Worm (Caenorhabditis elegans): ENCODE data around the gene C16C4.18.

C16C4.18 gene

DNA sequence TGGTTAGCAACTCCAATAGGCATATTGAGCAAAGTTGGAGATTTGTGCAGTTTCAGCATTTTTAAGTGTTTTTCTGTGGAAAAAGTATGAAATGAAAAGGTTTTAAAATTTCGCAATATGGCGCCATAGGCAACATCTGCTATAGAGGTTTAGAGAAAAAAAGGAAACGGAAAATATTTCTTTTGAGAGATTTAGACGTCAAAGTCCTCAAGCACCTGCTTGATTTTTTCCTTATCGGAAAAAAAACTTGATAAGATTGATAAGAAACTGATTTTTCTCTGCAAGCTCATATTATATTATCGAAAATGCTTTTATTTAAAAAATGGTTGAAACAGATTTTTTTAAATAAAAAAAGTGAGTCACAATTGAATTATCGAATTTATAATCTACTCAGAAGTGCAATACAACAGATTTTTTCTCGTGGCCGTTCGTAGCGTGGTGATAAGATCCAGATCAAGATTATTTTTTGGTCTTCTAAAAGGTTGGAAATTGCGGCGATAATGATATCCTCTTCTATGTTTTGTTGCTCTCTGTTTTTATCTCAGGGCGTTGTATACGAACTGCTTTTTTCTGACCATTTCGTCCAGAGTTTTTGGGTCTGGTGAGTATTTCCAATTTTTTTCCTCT lies 41.1 kb downstream of the C16C4.18 start, which contains the start of gene fbxc-19 (continued):
- TF ChIP-seq gei-17 (GFP tag; optimal IDR thresholded peaks at IDR 0.05) = peak; percentile 14
- TF ChIP-seq him-1 (tag; optimal IDR thresholded peaks at IDR 0.05) = no peak
- TF ChIP-seq hlh-26 (GFP tag; conservative IDR thresholded peaks at IDR 0.05) = no peak
- no peak for TF ChIP-seq cebp-2 (GFP tag; IDR thresholded peaks at IDR 0.05)
- TF ChIP-seq pha-4 (tag; optimal IDR thresholded peaks at IDR 0.05) = peak; percentile 85
- no peak for TF ChIP-seq ccch-3 (GFP tag; optimal IDR thresholded peaks at IDR 0.05)
- no peak for TF ChIP-seq chd-7 (tag; optimal IDR thresholded peaks at IDR 0.05)
- TF ChIP-seq nfya-1 (tag; optimal IDR thresholded peaks at IDR 0.05; ENCODE audit: borderline replicate concordance, insufficient read depth) = no peak
- TF ChIP-seq F49E8.2 (tag; optimal IDR thresholded peaks at IDR 0.05; ENCODE audit: insufficient read depth) = no peak
- TF ChIP-seq tbp1 (GFP tag; optimal IDR thresholded peaks at IDR 0.05) = no peak
- no peak for TF ChIP-seq ztf-25 (GFP tag; IDR thresholded peaks at IDR 0.05)
- TF ChIP-seq madf-3 (GFP tag; IDR thresholded peaks at IDR 0.05) = no peak
- no peak for TF ChIP-seq ztf-18 (tag; optimal IDR thresholded peaks at IDR 0.05)
- no peak for TF ChIP-seq unc-62 (GFP tag; optimal IDR thresholded peaks at IDR 0.05)
- no peak for TF ChIP-seq rcor-1 (GFP tag; IDR thresholded peaks at IDR 0.05)
- no peak for TF ChIP-seq pbrm-1 (GFP tag; IDR thresholded peaks at IDR 0.05)
- TF ChIP-seq Y53G8AR.9 (GFP tag; conservative IDR thresholded peaks at IDR 0.05) = no peak
- TF ChIP-seq rec-8 (tag; optimal IDR thresholded peaks at IDR 0.05) = no peak
- TF ChIP-seq ztf-22 (GFP tag; optimal IDR thresholded peaks at IDR 0.05) = no peak
- TF ChIP-seq B0019.2 (GFP tag; conservative IDR thresholded peaks at IDR 0.05) = no peak
- no peak for TF ChIP-seq F52B5.7 (tag; optimal IDR thresholded peaks at IDR 0.05)
- no peak for TF ChIP-seq F22D6.2 (tag; optimal IDR thresholded peaks at IDR 0.05)
- no peak for TF ChIP-seq madf-10 (tag; optimal IDR thresholded peaks at IDR 0.05)
- no peak for TF ChIP-seq T07F8.4 (tag; optimal IDR thresholded peaks at IDR 0.05)

DNA sequence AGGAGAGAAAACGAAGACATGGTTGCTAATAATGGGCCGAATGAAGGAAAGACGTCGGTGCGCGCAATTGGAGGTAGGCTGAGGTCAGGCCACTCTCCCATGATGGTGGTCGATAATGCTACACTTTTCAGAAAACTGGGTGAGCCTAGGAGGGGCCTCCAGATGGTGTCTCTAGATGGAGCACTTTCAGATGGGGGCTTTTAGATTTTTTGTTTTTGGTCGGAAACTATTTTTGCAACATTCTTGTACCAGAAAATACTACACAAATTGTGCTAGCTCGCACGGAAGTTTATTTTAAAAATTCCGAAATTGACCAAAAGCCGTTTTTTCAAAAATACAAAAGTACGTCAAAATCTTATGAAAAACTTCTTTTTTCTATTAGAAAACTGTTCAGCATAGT lies 42.8 kb downstream of the C16C4.18 start, which contains the start of gene fbxb-10:
Gene fbxb-10 (minus strand): TSS at position 101 of the 400 bp plus-strand sequence.
- TF ChIP-seq F10E7.11 (tag; optimal IDR thresholded peaks at IDR 0.05) = no peak
- no peak for TF ChIP-seq atf-7 (tag; optimal IDR thresholded peaks at IDR 0.05)
- TF ChIP-seq ztf-22 (GFP tag; optimal IDR thresholded peaks at IDR 0.05) = no peak
- no peak for TF ChIP-seq repo-1 (tag; optimal IDR thresholded peaks at IDR 0.05)
- no peak for TF ChIP-seq dox-1 (GFP tag; IDR thresholded peaks at IDR 0.05)
- no peak for TF ChIP-seq B0336.3 (GFP tag; IDR thresholded peaks at IDR 0.05)
- no peak for TF ChIP-seq F52B5.7 (tag; optimal IDR thresholded peaks at IDR 0.05)
- TF ChIP-seq snpc-4 (GFP tag; optimal IDR thresholded peaks at IDR 0.05) = no peak
- no peak for TF ChIP-seq snpc-4 (tag; optimal IDR thresholded peaks at IDR 0.05)
- TF ChIP-seq egl-44 (GFP tag; IDR thresholded peaks at IDR 0.05) = no peak
- no peak for TF ChIP-seq chd-7 (tag; optimal IDR thresholded peaks at IDR 0.05)
- no peak for TF ChIP-seq F57A8.1 (GFP tag; optimal IDR thresholded peaks at IDR 0.05)
- no peak for TF ChIP-seq attf-3 (GFP tag; conservative IDR thresholded peaks at IDR 0.05)

DNA sequence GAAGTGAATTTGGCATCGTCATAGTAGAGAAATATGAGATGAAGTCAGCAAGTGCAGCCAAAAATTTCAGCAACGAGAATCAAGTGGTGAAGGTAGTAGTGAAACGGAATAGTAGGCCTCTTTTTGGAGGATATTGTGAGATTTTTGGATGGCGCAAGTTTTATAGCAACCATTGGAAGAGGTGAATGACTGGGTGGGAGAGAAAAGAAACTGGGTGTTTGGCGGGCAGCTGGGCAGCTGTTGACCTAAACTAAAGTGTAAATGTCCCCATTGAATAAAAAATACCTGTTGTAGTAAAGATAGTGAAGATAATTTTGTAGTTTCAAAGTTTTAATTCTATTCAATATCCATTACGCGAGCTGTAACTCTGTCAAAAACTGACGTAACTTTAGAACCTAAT lies 45.1 kb downstream of the C16C4.18 start:
- TF ChIP-seq sea-2 (GFP tag; IDR thresholded peaks at IDR 0.05) (no peak), lag-1 (GFP tag; IDR thresholded peaks at IDR 0.05) (no peak), snpc-4 (GFP tag; optimal IDR thresholded peaks at IDR 0.05) (no peak), snpc-4 (tag; optimal IDR thresholded peaks at IDR 0.05) (no peak), madf-3 (GFP tag; IDR thresholded peaks at IDR 0.05) (no peak), nhr-90 (tag; optimal IDR thresholded peaks at IDR 0.05) (no peak), attf-5 (GFP tag; optimal IDR thresholded peaks at IDR 0.05) (no peak), hlh-26 (GFP tag; conservative IDR thresholded peaks at IDR 0.05) (no peak), attf-6 (GFP tag; IDR thresholded peaks at IDR 0.05) (no peak), pha-4 (tag; optimal IDR thresholded peaks at IDR 0.05) (no peak), ekl-4 (GFP tag; IDR thresholded peaks at IDR 0.05) (no peak), ccch-3 (GFP tag; optimal IDR thresholded peaks at IDR 0.05) (no peak), F23B12.7 (tag; optimal IDR thresholded peaks at IDR 0.05; ENCODE audit: insufficient read depth) (no peak), sdz-38 (tag; optimal IDR thresholded peaks at IDR 0.05) (no peak), lin-40 (tag; optimal IDR thresholded peaks at IDR 0.05) (no peak), attf-3 (GFP tag; conservative IDR thresholded peaks at IDR 0.05) (no peak), ZK185.1 (tag; optimal IDR thresholded peaks at IDR 0.05; ENCODE audit: poor library complexity, severe bottlenecking) (no peak), ceh-40 (GFP tag; IDR thresholded peaks at IDR 0.05) (no peak), aptf-3 (GFP tag; IDR thresholded peaks at IDR 0.05) (no peak)
